Fruit fly (Drosophila melanogaster): ENCODE results near the gene CG6569.

CG6569 gene

dm6 chr3R:21878473-21878872, 10.8 kb upstream of the CG6569 start, which contains the start of gene CG34148:
CG34148 (minus strand) TSS chr3R:21878686.
- TF ChIP-seq rgr (GFP tag; optimal IDR thresholded peaks at IDR 0.05) (no peak), Abd-B (GFP tag; optimal IDR thresholded peaks at IDR 0.05) (no peak), br (GFP tag; optimal IDR thresholded peaks at IDR 0.05) (no peak), Hr83 (GFP tag; optimal IDR thresholded peaks at IDR 0.05; ENCODE audit: poor library complexity, severe bottlenecking) (no peak), sage (GFP tag; optimal IDR thresholded peaks at IDR 0.05) (no peak), dmrt93B (GFP tag; optimal IDR thresholded peaks at IDR 0.05) (no peak), brk (GFP tag; optimal IDR thresholded peaks at IDR 0.05) (no peak), GATAd (GFP tag; optimal IDR thresholded peaks at IDR 0.05) (no peak), foxo (GFP tag; optimal IDR thresholded peaks at IDR 0.05) (no peak)

DNA sequence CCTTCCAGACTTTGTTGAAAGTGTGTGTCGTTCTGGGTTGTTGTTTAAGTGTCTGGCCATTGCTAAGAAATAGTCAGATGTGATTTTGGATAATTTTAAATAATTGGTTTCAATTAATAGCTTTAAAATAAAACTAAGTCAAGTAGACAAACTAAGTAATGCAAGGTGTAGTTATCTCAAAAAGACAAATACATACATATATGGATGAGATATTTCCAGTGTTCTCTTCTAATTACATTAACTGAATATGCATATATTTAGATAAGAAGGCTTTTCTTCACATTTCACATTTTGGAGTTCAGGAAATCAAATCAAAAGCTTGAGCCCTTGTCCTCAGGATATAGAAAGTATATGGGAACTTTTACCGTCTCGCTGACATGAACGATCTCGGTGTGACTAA, 9.9 kb upstream of the CG6569 start, which contains the start of gene P5CDh2:
TSS of gene P5CDh2 (plus strand) at position 301 of the 400 bp plus-strand sequence.
- TF ChIP-seq psq (GFP tag; optimal IDR thresholded peaks at IDR 0.05) (no peak), Hr83 (GFP tag; optimal IDR thresholded peaks at IDR 0.05; ENCODE audit: poor library complexity, severe bottlenecking) (no peak), lola (GFP tag; optimal IDR thresholded peaks at IDR 0.05) (no peak), dl (GFP tag; optimal IDR thresholded peaks at IDR 0.05; ENCODE audit: insufficient read depth in 1 of 2, partially characterized antibody in 2 of 2) (no peak), CG32264 (GFP tag; optimal IDR thresholded peaks at IDR 0.05) (no peak), OdsH (GFP tag; optimal IDR thresholded peaks at IDR 0.05) (no peak), Vsx2 (GFP tag; optimal IDR thresholded peaks at IDR 0.05; ENCODE audit: partially characterized antibody) (no peak), jim (GFP tag; optimal IDR thresholded peaks at IDR 0.05) (no peak), dsf (GFP tag; optimal IDR thresholded peaks at IDR 0.05; ENCODE audit: borderline replicate concordance) (no peak), Hnf4 (GFP tag; optimal IDR thresholded peaks at IDR 0.05) (no peak), ey (GFP tag; optimal IDR thresholded peaks at IDR 0.05) (no peak), pan (optimal IDR thresholded peaks at IDR 0.05) (no peak), Jra (GFP tag; optimal IDR thresholded peaks at IDR 0.05) (no peak), Hr78 (GFP tag; optimal IDR thresholded peaks at IDR 0.05) (no peak)

- TF ChIP-seq fru (GFP tag; optimal IDR thresholded peaks at IDR 0.05) (peak; percentile 46), Vsx2 (GFP tag; optimal IDR thresholded peaks at IDR 0.05; ENCODE audit: partially characterized antibody) (peak; percentile 70), Hnf4 (GFP tag; optimal IDR thresholded peaks at IDR 0.05) (peak; percentile 62), Rel (GFP tag; optimal IDR thresholded peaks at IDR 0.05) (no peak), Rel (tag; optimal IDR thresholded peaks at IDR 0.05) (peak; percentile 41), dl (GFP tag; optimal IDR thresholded peaks at IDR 0.05; ENCODE audit: insufficient read depth in 1 of 2, partially characterized antibody in 2 of 2) (peak; percentile 86 to 91), CG32264 (GFP tag; optimal IDR thresholded peaks at IDR 0.05) (peak; percentile 14), Abd-B (GFP tag; optimal IDR thresholded peaks at IDR 0.05) (no peak), Myc (optimal IDR thresholded peaks at IDR 0.05) (no peak), pan (optimal IDR thresholded peaks at IDR 0.05) (no peak), HLH106 (tag; optimal IDR thresholded peaks at IDR 0.05) (peak; percentile 9), woc (GFP tag; optimal IDR thresholded peaks at IDR 0.05) (peak; percentile 57), Dif (GFP tag; optimal IDR thresholded peaks at IDR 0.05; ENCODE audit: partially characterized antibody) (peak; percentile 93), rgr (GFP tag; optimal IDR thresholded peaks at IDR 0.05) (no peak), Jra (GFP tag; optimal IDR thresholded peaks at IDR 0.05) (no peak), Hr78 (GFP tag; optimal IDR thresholded peaks at IDR 0.05) (no peak), OdsH (GFP tag; optimal IDR thresholded peaks at IDR 0.05) (peak; percentile 24), jim (GFP tag; optimal IDR thresholded peaks at IDR 0.05) (no peak), sage (GFP tag; optimal IDR thresholded peaks at IDR 0.05) (no peak)
Observed at dm6 chr3R:21874982-21875466, 7.3 kb upstream of the CG6569 start, which contains the start of gene CG6656. CG6656 (plus strand) TSS chr3R:21875293.

DNA sequence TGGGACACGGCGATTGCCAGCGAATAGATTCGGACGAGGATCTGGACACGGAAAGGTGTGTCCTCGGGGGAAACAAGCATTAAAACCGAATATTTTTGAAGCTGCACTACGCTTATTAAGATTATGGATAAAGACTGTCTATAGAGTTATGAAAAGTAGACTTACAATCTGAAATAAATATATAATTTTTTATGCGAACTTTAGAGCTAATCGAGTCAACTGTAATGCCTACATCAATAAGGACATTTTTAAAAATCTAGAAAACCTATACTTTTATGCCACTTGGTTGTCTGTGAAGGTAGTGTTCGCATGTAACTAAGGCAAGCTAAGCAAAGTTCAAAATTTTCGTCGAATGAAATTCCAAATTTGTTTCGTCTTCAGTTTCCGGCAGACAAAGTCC, 5.7 kb upstream of the CG6569 start, which contains the start of gene CG31178:
TSS of gene CG31178 (plus strand) at position 301 of the 400 bp plus-strand sequence.
- TF ChIP-seq dsf (GFP tag; optimal IDR thresholded peaks at IDR 0.05; ENCODE audit: borderline replicate concordance), result no peak
- no peak for TF ChIP-seq Mio (GFP tag; optimal IDR thresholded peaks at IDR 0.05)
- no peak for TF ChIP-seq Hr78 (GFP tag; optimal IDR thresholded peaks at IDR 0.05)
- no peak for TF ChIP-seq dl (GFP tag; optimal IDR thresholded peaks at IDR 0.05; ENCODE audit: insufficient read depth in 1 of 2, partially characterized antibody in 2 of 2)
- no peak for TF ChIP-seq foxo (GFP tag; optimal IDR thresholded peaks at IDR 0.05)

DNA sequence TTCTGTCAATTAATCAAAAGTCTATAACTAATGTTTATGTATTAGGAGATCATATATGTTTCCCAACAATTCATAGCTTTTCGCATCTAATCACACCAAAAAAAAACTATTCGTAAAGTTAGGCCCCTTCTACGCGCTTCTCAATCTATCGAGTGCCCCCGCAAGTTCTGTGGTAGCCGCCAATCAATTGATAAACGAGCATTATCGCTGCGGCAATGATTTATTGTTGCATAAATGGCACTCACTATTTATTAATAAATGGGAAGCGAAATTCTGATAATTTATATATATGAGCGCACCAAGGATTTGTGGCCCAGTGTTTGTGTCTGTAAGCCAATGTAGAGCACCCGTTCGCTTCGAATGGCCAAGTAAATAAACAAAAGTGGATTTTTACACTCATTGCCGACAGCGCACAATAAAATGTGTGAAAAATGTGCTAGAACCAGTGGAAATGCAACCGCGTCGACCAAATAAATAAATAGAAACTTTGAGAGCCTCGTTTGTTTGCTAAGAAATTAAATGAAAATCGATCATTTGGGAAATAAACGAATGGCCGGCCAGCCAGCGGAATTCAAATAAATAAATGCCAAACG, 3.7 kb upstream of the CG6569 start:
- TF ChIP-seq psq (GFP tag; optimal IDR thresholded peaks at IDR 0.05), result no peak
- no peak for TF ChIP-seq fru (GFP tag; optimal IDR thresholded peaks at IDR 0.05)
- no peak for TF ChIP-seq dsf (GFP tag; optimal IDR thresholded peaks at IDR 0.05; ENCODE audit: borderline replicate concordance)
- TF ChIP-seq Jra (GFP tag; optimal IDR thresholded peaks at IDR 0.05), result no peak
- no peak for TF ChIP-seq rgr (GFP tag; optimal IDR thresholded peaks at IDR 0.05)
- no peak for TF ChIP-seq Myc (optimal IDR thresholded peaks at IDR 0.05)
- no peak for TF ChIP-seq N (GFP tag; optimal IDR thresholded peaks at IDR 0.05)
- TF ChIP-seq CrebA (GFP tag; optimal IDR thresholded peaks at IDR 0.05; ENCODE audit: borderline replicate concordance), result no peak
- TF ChIP-seq Hnf4 (GFP tag; optimal IDR thresholded peaks at IDR 0.05), result no peak
- TF ChIP-seq CG32264 (GFP tag; optimal IDR thresholded peaks at IDR 0.05), result no peak
- no peak for TF ChIP-seq woc (GFP tag; optimal IDR thresholded peaks at IDR 0.05)

Data from whole organism, wandering third instar larva.